Fruit fly (Drosophila melanogaster): ENCODE results near the gene CG7330.

dm6 chr3L:18146833-18147232, 1.9 kb upstream of the CG7330 start:
- TF ChIP-seq CG14655 (GFP tag; optimal IDR thresholded peaks at IDR 0.05), result peak; percentile 3
- no peak for TF ChIP-seq fd96Ca (GFP tag; IDR thresholded peaks at IDR 0.05)
- TF ChIP-seq CG8301 (tag; optimal IDR thresholded peaks at IDR 0.05), result peak; percentile 38
- no peak for TF ChIP-seq gl (tag; optimal IDR thresholded peaks at IDR 0.05)
- TF ChIP-seq Pif1B (GFP tag; optimal IDR thresholded peaks at IDR 0.05), result no peak
- TF ChIP-seq EcR (GFP tag; optimal IDR thresholded peaks at IDR 0.05), result no peak
- no peak for TF ChIP-seq CG17806 (tag; optimal IDR thresholded peaks at IDR 0.05)
- TF ChIP-seq Pif1A (GFP tag; optimal IDR thresholded peaks at IDR 0.05), result peak; percentile 0
- TF ChIP-seq CG13204 (GFP tag; optimal IDR thresholded peaks at IDR 0.05), result no peak
- no peak for TF ChIP-seq Snoo (tag; optimal IDR thresholded peaks at IDR 0.05)
- TF ChIP-seq CG34367 (tag; optimal IDR thresholded peaks at IDR 0.05), result no peak
- TF ChIP-seq CG32121 (GFP tag; IDR thresholded peaks at IDR 0.05), result peak; percentile 71
- TF ChIP-seq rn (GFP tag; IDR thresholded peaks at IDR 0.05), result no peak

All from whole organism, pupa.